Worm (Caenorhabditis elegans) whole organism, L3 larva: Measurements from ENCODE around the gene lron-5.

Source experiments
- ceh-16 ChIP-seq: sonication (generic microtip); optimal IDR thresholded peaks from 2 replicates; lab custom pipeline; 2017; ENCODE audit warnings: missing biosample characterization, missing genetic modification characterization
- egl-27 ChIP-seq: sonication (generic microtip); optimal IDR thresholded peaks from 4 replicates; lab custom pipeline; 2017; ENCODE audit warnings: missing biosample characterization, missing genetic modification reagents, missing genetic modification characterization
- zag-1 ChIP-seq: fragments of 150-350 bp; optimal IDR thresholded peaks from 2 replicates; lab custom pipeline; 2014; ENCODE audit warnings: missing biosample characterization, missing genetic modification characterization

DNA sequence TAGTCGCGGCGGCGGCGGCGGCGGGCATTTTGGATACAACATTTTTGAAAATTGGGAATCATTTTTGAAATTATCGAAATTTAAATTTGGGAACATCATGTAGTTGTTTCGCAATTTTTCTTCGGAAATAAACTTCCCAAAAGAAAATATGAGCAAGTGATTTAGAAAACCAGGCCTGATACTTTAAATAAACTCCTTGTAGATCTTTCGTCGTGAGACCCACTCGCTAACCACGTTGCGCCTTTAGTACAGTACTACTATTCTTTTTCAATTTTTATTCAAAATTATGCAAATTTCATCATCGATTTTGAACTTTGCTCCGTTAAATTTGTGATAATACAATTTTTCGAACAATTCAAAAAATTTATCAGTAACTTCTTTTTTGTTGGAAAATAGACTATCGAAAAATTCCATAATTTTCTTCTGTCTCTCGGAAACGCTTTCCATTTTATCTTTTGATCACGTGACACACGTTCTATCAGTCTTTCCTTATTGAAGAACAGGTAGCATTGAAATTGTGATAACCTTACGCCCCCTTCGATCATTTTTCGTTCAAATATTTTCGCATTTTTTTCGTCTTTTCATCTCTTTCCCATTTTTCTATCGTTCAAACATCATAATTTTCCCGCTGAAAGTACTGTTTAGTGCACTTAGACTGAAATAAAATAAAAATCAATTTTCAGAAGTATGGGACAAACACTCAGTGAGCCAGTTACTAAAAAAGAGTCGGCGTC lies 27.1 kb downstream of the lron-5 start, which contains the start of gene ppm-2:
- TF ChIP-seq ceh-16 (tag; lab: Kevin White, UChicago) (no peak), egl-27 (tag; lab: Kevin White, UChicago) (no peak), zag-1 (tag; lab: Kevin White, UChicago) (no peak)
